Fruit fly (Drosophila melanogaster) whole organism, embryonic: ENCODE data around the gene CG42854.

Experiments
- Bdp1 ChIP-seq: fragments of 200-800 bp; sonication (Bioruptor generic); optimal IDR thresholded peaks from 3 replicates; lab custom pipeline; 2016; ENCODE audit warnings: missing biosample characterization, missing genetic modification characterization
- CG10543 ChIP-seq: fragments of 200-800 bp; sonication (Bioruptor generic); optimal IDR thresholded peaks from 3 replicates; lab custom pipeline; 2017; ENCODE audit warnings: missing biosample characterization, mild to moderate bottlenecking, missing genetic modification characterization, moderate library complexity
- CG11696 ChIP-seq: fragments of 200-800 bp; sonication (Bioruptor generic); IDR thresholded peaks from 2 replicates; pipeline ENCODE4 v1.3.6; 2022; ENCODE audit warnings: missing biosample characterization, missing genetic modification characterization
- CG12769 ChIP-seq: fragments of 200-800 bp; sonication (Bioruptor generic); optimal IDR thresholded peaks from 2 replicates; lab custom pipeline; 2019; ENCODE audit warnings: missing biosample characterization, mild to moderate bottlenecking, missing genetic modification characterization, moderate library complexity
- CG13624 ChIP-seq: fragments of 200-800 bp; sonication (Bioruptor generic); optimal IDR thresholded peaks from 2 replicates; lab custom pipeline; 2016; ENCODE audit warnings: missing biosample characterization, missing genetic modification characterization
- CG13775 ChIP-seq: fragments of 200-800 bp; sonication (Bioruptor generic); optimal IDR thresholded peaks from 3 replicates; lab custom pipeline; 2017; ENCODE audit warnings: missing biosample characterization, mild to moderate bottlenecking, missing genetic modification characterization
- CG13894 ChIP-seq: fragments of 200-800 bp; sonication (Bioruptor generic); optimal IDR thresholded peaks from 3 replicates; lab custom pipeline; 2018; ENCODE audit warnings: missing biosample characterization, mild to moderate bottlenecking, missing genetic modification characterization, moderate library complexity
- CG1602 ChIP-seq: fragments of 200-800 bp; sonication (Bioruptor generic); optimal IDR thresholded peaks from 3 replicates; lab custom pipeline; 2016; ENCODE audit warnings: missing biosample characterization, missing genetic modification characterization
- CG16863 ChIP-seq: fragments of 200-800 bp; sonication (Bioruptor generic); optimal IDR thresholded peaks from 3 replicates; lab custom pipeline; 2016; ENCODE audit warnings: missing biosample characterization, missing genetic modification characterization
- CG17359 ChIP-seq: fragments of 200-800 bp; sonication (Bioruptor generic); optimal IDR thresholded peaks from 3 replicates; lab custom pipeline; 2018; ENCODE audit warnings: missing biosample characterization, mild to moderate bottlenecking, missing genetic modification characterization, moderate library complexity
- CG17912 ChIP-seq: fragments of 200-800 bp; sonication (Bioruptor generic); optimal IDR thresholded peaks from 2 replicates; lab custom pipeline; 2018; ENCODE audit warnings: missing biosample characterization, mild to moderate bottlenecking, missing genetic modification characterization
- CG1832 ChIP-seq: fragments of 200-800 bp; sonication (Bioruptor generic); optimal IDR thresholded peaks from 2 replicates; lab custom pipeline; 2017; ENCODE audit warnings: missing biosample characterization, mild to moderate bottlenecking, missing genetic modification characterization, inconsistent platforms
- CG34224 ChIP-seq: fragments of 200-800 bp; sonication (Bioruptor generic); IDR thresholded peaks from 3 replicates; pipeline ENCODE4 v1.3.6; 2022; ENCODE audit warnings: missing biosample characterization, missing genetic modification characterization; ENCODE audit not compliant: partially characterized antibody
- CG4328 ChIP-seq: fragments of 200-800 bp; sonication (Bioruptor generic); optimal IDR thresholded peaks from 3 replicates; lab custom pipeline; 2017; ENCODE audit warnings: missing biosample characterization, missing genetic modification reagents, missing genetic modification characterization
- CG6272 ChIP-seq: fragments of 200-800 bp; sonication (Bioruptor generic); IDR thresholded peaks from 2 replicates; pipeline ENCODE4 v1.3.6; 2022; ENCODE audit warnings: missing biosample characterization, missing genetic modification characterization
- CG7556 ChIP-seq: fragments of 200-800 bp; sonication (Bioruptor generic); optimal IDR thresholded peaks from 2 replicates; lab custom pipeline; 2017; ENCODE audit warnings: missing biosample characterization, mild to moderate bottlenecking, missing genetic modification characterization
- CG7928 ChIP-seq: fragments of 200-800 bp; sonication (Bioruptor generic); optimal IDR thresholded peaks from 2 replicates; lab custom pipeline; 2017; ENCODE audit warnings: missing biosample characterization, mild to moderate bottlenecking, missing genetic modification characterization
- CG7963 ChIP-seq: fragments of 200-800 bp; sonication (Bioruptor generic); IDR thresholded peaks from 3 replicates; pipeline ENCODE4 v1.3.6; 2022; ENCODE audit warnings: missing biosample characterization, missing genetic modification characterization; ENCODE audit not compliant: partially characterized antibody
- D19B ChIP-seq: fragments of 200-800 bp; sonication (Bioruptor generic); optimal IDR thresholded peaks from 2 replicates; lab custom pipeline; 2017; ENCODE audit warnings: missing biosample characterization, mild to moderate bottlenecking, missing genetic modification characterization
- Dref ChIP-seq: fragments of 200-800 bp; sonication (Bioruptor generic); IDR thresholded peaks from 2 replicates; pipeline ENCODE4 v1.3.6; 2022; ENCODE audit warnings: missing biosample characterization, missing genetic modification characterization
- Ets65A ChIP-seq: fragments of 200-800 bp; sonication (Bioruptor generic); peaks from one replicate; lab custom pipeline; 2016; ENCODE audit warnings: missing biosample characterization, missing genetic modification characterization
- HmgZ ChIP-seq: fragments of 200-800 bp; sonication (Bioruptor generic); optimal IDR thresholded peaks from 2 replicates; lab custom pipeline; 2018; ENCODE audit warnings: missing biosample characterization, mild to moderate bottlenecking, missing genetic modification characterization
- Hr51 ChIP-seq, 2 experiments: fragments of 200-800 bp; sonication (Bioruptor generic); optimal IDR thresholded peaks; 2 replicates in 1 of 2; 3 replicates in 1 of 2; lab custom pipeline; 2016 to 2018; ENCODE audit warnings: missing biosample characterization in 2 of 2, missing genetic modification characterization in 2 of 2, mild to moderate bottlenecking in 1 of 2, moderate library complexity in 1 of 2
- Jarid2 ChIP-seq: fragments of 200-800 bp; sonication (Bioruptor generic); optimal IDR thresholded peaks from 3 replicates; lab custom pipeline; 2017; ENCODE audit warnings: mild to moderate bottlenecking, missing biosample characterization, missing genetic modification reagents, missing genetic modification characterization
- Lhr ChIP-seq: fragments of 200-800 bp; sonication (Bioruptor generic); optimal IDR thresholded peaks from 3 replicates; lab custom pipeline; 2017; ENCODE audit warnings: mild to moderate bottlenecking, missing biosample characterization, missing genetic modification reagents, missing genetic modification characterization
- Nf-YB ChIP-seq: fragments of 200-800 bp; sonication (Bioruptor generic); optimal IDR thresholded peaks from 3 replicates; lab custom pipeline; 2019; ENCODE audit warnings: missing biosample characterization, mild to moderate bottlenecking, missing genetic modification characterization, moderate library complexity
- Optix ChIP-seq: fragments of 200-800 bp; sonication (Bioruptor generic); IDR thresholded peaks from 3 replicates; pipeline ENCODE4 v1.3.6; 2022; ENCODE audit warnings: missing biosample characterization, missing genetic modification characterization
- Pdp1 ChIP-seq, 2 experiments: fragments of 200-800 bp; sonication (Bioruptor generic); optimal IDR thresholded peaks; 3 replicates each; lab custom pipeline; 2016; ENCODE audit warnings: missing biosample characterization in 2 of 2, missing genetic modification characterization in 2 of 2, mild to moderate bottlenecking in 1 of 2, moderate library complexity in 1 of 2
- Poxn ChIP-seq: fragments of 200-800 bp; sonication (Bioruptor generic); IDR thresholded peaks from 2 replicates; pipeline ENCODE4 v1.3.6; 2022; ENCODE audit warnings: missing biosample characterization, missing genetic modification characterization
- chif ChIP-seq, 2 experiments: fragments of 200-800 bp; sonication (Bioruptor generic); optimal IDR thresholded peaks; 3 replicates each; lab custom pipeline; 2016; ENCODE audit warnings: missing biosample characterization in 2 of 2, missing genetic modification characterization in 2 of 2
- ci ChIP-seq: fragments of 200-800 bp; sonication (Bioruptor generic); IDR thresholded peaks from 3 replicates; pipeline ENCODE4 v1.3.6; 2022; ENCODE audit warnings: missing biosample characterization, missing genetic modification characterization
- dpn ChIP-seq, 2 experiments: fragments of 200-800 bp; sonication (Bioruptor generic); optimal IDR thresholded peaks; 3 replicates each; lab custom pipeline; 2016; ENCODE audit warnings: missing biosample characterization in 2 of 2, missing genetic modification characterization in 2 of 2
- en ChIP-seq: fragments of 200-800 bp; sonication (Bioruptor generic); optimal IDR thresholded peaks from 2 replicates; lab custom pipeline; 2016; ENCODE audit warnings: missing biosample characterization, missing genetic modification characterization
- fd64A ChIP-seq: fragments of 200-800 bp; sonication (Bioruptor generic); optimal IDR thresholded peaks from 3 replicates; lab custom pipeline; 2018; ENCODE audit warnings: missing biosample characterization, mild to moderate bottlenecking, missing genetic modification characterization
- insv ChIP-seq, 2 experiments: fragments of 200-800 bp; sonication (Bioruptor generic); optimal IDR thresholded peaks; 3 replicates each; lab custom pipeline; 2016 to 2018; ENCODE audit warnings: missing biosample characterization in 2 of 2, missing genetic modification characterization in 2 of 2
- jumu ChIP-seq: fragments of 200-800 bp; sonication (Bioruptor generic); optimal IDR thresholded peaks from 3 replicates; lab custom pipeline; 2016; ENCODE audit warnings: missing biosample characterization, missing genetic modification characterization
- lmd ChIP-seq: fragments of 200-800 bp; sonication (Bioruptor generic); IDR thresholded peaks from 2 replicates; pipeline ENCODE4 v1.3.6; 2022; ENCODE audit warnings: missing biosample characterization, missing genetic modification characterization
- nerfin-1 ChIP-seq: fragments of 200-800 bp; sonication (Bioruptor generic); optimal IDR thresholded peaks from 3 replicates; lab custom pipeline; 2019; ENCODE audit warnings: missing biosample characterization, mild to moderate bottlenecking, missing genetic modification characterization, moderate library complexity
- salm ChIP-seq: fragments of 200-800 bp; sonication (Bioruptor generic); optimal IDR thresholded peaks from 2 replicates; lab custom pipeline; 2018; ENCODE audit warnings: missing biosample characterization, mild to moderate bottlenecking, missing genetic modification characterization
- sd ChIP-seq: fragments of 200-800 bp; sonication (Bioruptor generic); optimal IDR thresholded peaks from 3 replicates; lab custom pipeline; 2018; ENCODE audit warnings: missing biosample characterization, mild to moderate bottlenecking, missing genetic modification characterization, moderate library complexity
- sqz ChIP-seq: fragments of 200-800 bp; sonication (Bioruptor generic); optimal IDR thresholded peaks from 3 replicates; lab custom pipeline; 2018; ENCODE audit warnings: missing biosample characterization, mild to moderate bottlenecking, missing genetic modification characterization
- trem ChIP-seq: fragments of 200-800 bp; optimal IDR thresholded peaks from 3 replicates; lab custom pipeline; 2019; ENCODE audit warnings: missing biosample characterization, mild to moderate bottlenecking, missing genetic modification characterization, moderate library complexity
- zen2 ChIP-seq: fragments of 200-800 bp; sonication (Bioruptor generic); IDR thresholded peaks from 3 replicates; pipeline ENCODE4 v1.3.6; 2022; ENCODE audit warnings: missing biosample characterization, missing genetic modification characterization; ENCODE audit not compliant: partially characterized antibody

Gene CG42854

dm6 chrX:17212007-17212406, 34.8 kb downstream of the CG42854 start, which contains the start of gene CG18258:
Gene CG18258, plus strand, starts transcription at chrX:17212307.
- TF ChIP-seq Dref (GFP tag; lab: Robert Waterston, UW) (no peak), CG1602 (GFP tag; lab: Kevin White, UChicago) (no peak)

dm6 chrX:17209897-17210296, 36.9 kb downstream of the CG42854 start, which contains the start of gene CG12995:
Gene CG12995, minus strand, starts transcription at chrX:17209997.
- no peak for TF ChIP-seq sqz (GFP tag; lab: Kevin White, UChicago)
- no peak for TF ChIP-seq Nf-YB (GFP tag; lab: Kevin White, UChicago)
- no peak for TF ChIP-seq CG7556 (GFP tag; lab: Kevin White, UChicago)
- no peak for TF ChIP-seq lmd
- no peak for TF ChIP-seq zen2 (GFP tag; lab: Robert Waterston, UW)
- no peak for TF ChIP-seq D19B
- TF ChIP-seq CG7928, result no peak
- no peak for TF ChIP-seq Poxn (GFP tag; lab: Robert Waterston, UW)
- no peak for TF ChIP-seq Optix (GFP tag; lab: Robert Waterston, UW)
- TF ChIP-seq HmgZ, result no peak
- TF ChIP-seq Bdp1 (GFP tag; lab: Kevin White, UChicago), result no peak
- no peak for TF ChIP-seq nerfin-1 (tag; lab: Kevin White, UChicago)
- no peak for TF ChIP-seq Hr51 (GFP tag; optimal IDR thresholded peaks at IDR 0.05; lab: Kevin White, UChicago)
- no peak for TF ChIP-seq trem

- TF ChIP-seq Pdp1 (GFP tag; optimal IDR thresholded peaks at IDR 0.05; lab: Kevin White, UChicago) (peak in 1 of 2 experiments; percentile 64), CG13894 (tag; lab: Kevin White, UChicago) (peak; percentile 99), CG6272 (GFP tag; lab: Robert Waterston, UW) (no peak), Ets65A (peak; percentile 2)
These were observed 38.8 kb downstream of the CG42854 start, which contains the start of gene CG32563 for dm6 chrX:17207865-17208486. Gene CG32563, plus strand, starts transcription at chrX:17208436.

- TF ChIP-seq CG4328, result no peak
- TF ChIP-seq CG10543 (GFP tag; lab: Kevin White, UChicago), result peak; percentile 29
- no peak for TF ChIP-seq jumu (GFP tag; lab: Kevin White, UChicago)
- peak; percentile 94 for TF ChIP-seq CG13894 (tag; lab: Kevin White, UChicago)
- no peak for TF ChIP-seq CG17912
These were observed 40.8 kb downstream of the CG42854 start, which contains the start of gene CG32564 for dm6 chrX:17206046-17206445. Gene CG32564, plus strand, starts transcription at chrX:17206407.

- TF ChIP-seq chif (GFP tag; optimal IDR thresholded peaks at IDR 0.05; lab: Kevin White, UChicago) (no peak), CG12769 (tag; lab: Kevin White, UChicago) (peak; percentile 60), dpn (GFP tag; optimal IDR thresholded peaks at IDR 0.05; lab: Kevin White, UChicago) (no peak), Lhr (no peak), CG17359 (tag; lab: Kevin White, UChicago) (no peak), sd (tag; lab: Kevin White, UChicago) (peak; percentile 54), CG13624 (GFP tag; lab: Kevin White, UChicago) (no peak), salm (tag; lab: Kevin White, UChicago) (no peak), Jarid2 (GFP tag; lab: Kevin White, UChicago) (no peak), zen2 (GFP tag; lab: Robert Waterston, UW) (no peak), en (GFP tag; lab: Kevin White, UChicago) (no peak), CG1832 (GFP tag; lab: Kevin White, UChicago) (no peak), CG13894 (tag; lab: Kevin White, UChicago) (peak; percentile 98), CG16863 (GFP tag; lab: Kevin White, UChicago) (no peak), fd64A (GFP tag; lab: Kevin White, UChicago) (no peak), ci (GFP tag; lab: Robert Waterston, UW) (no peak), insv (GFP tag; optimal IDR thresholded peaks at IDR 0.05; lab: Kevin White, UChicago) (no peak), CG11696 (GFP tag; lab: Robert Waterston, UW) (no peak), CG13775 (GFP tag; lab: Kevin White, UChicago) (no peak), CG7963 (GFP tag; lab: Robert Waterston, UW) (no peak), CG34224 (GFP tag; lab: Robert Waterston, UW) (no peak)
These were observed 41.8 kb downstream of the CG42854 start for dm6 chrX:17205028-17205427.
